Worm (Caenorhabditis elegans): ENCODE results near the gene alh-7.

alh-7 gene

DNA sequence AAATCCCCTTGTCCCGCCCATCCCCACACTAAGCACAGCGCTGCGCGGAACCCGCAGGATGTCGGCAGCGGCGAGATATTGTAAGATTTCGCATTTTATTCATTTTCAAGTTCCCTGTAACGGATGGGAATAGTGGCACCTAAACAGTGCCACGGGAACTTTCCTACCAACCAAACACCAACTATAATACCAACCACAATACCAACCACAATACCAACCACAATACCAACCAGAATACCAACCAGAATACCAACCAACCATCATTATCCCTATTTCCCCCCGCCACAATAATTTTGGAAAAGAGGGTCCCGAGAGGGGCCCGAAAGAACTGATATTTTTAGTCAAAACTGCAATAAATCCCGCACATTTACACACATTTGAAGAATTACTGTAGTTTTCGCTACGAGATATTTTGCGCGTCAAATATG lies 30.4 kb upstream of the alh-7 start (continued):
- no peak for TF ChIP-seq zip-11 (GFP tag; IDR thresholded peaks at IDR 0.05)
- no peak for TF ChIP-seq fkh-10 (GFP tag; optimal IDR thresholded peaks at IDR 0.05)
- TF ChIP-seq mxl-3 (GFP tag; optimal IDR thresholded peaks at IDR 0.05), result no peak
- TF ChIP-seq T26A8.4 (GFP tag; IDR thresholded peaks at IDR 0.05), result no peak; the same call in 1 of the 2 replicates
- no peak for TF ChIP-seq sdz-12 (GFP tag; optimal IDR thresholded peaks at IDR 0.05)
- TF ChIP-seq ztf-11 (tag; optimal IDR thresholded peaks at IDR 0.05), result no peak
- TF ChIP-seq ces-1 (GFP tag; optimal IDR thresholded peaks at IDR 0.05), result no peak
- TF ChIP-seq nhr-237 (tag; optimal IDR thresholded peaks at IDR 0.05), result no peak
- no peak for TF ChIP-seq saeg-2 (GFP tag; IDR thresholded peaks at IDR 0.05)
- no peak for TF ChIP-seq ztf-7 (tag; optimal IDR thresholded peaks at IDR 0.05)
- TF ChIP-seq hmg-1.1 (GFP tag; IDR thresholded peaks at IDR 0.05), result peak; percentile 32; the same call in 1 of the 2 replicates
- TF ChIP-seq vab-7 (GFP tag; IDR thresholded peaks at IDR 0.05), result 0 out of 2 replicates have a peak, but pooled peaks have one; percentile 17
- peak; percentile 75 for TF ChIP-seq F49E8.2 (tag; optimal IDR thresholded peaks at IDR 0.05; ENCODE audit: borderline replicate concordance)
- TF ChIP-seq skn-1 (tag; optimal IDR thresholded peaks at IDR 0.05), result no peak
- TF ChIP-seq hlh-30 (tag; optimal IDR thresholded peaks at IDR 0.05; ENCODE audit: insufficient read depth), result no peak
- no peak for TF ChIP-seq mes-2 (tag; optimal IDR thresholded peaks at IDR 0.05; ENCODE audit: poor library complexity, severe bottlenecking)
- TF ChIP-seq zip-2 (tag; optimal IDR thresholded peaks at IDR 0.05), result no peak
- no peak for TF ChIP-seq pha-4 (GFP tag; IDR thresholded peaks at IDR 0.05)
- no peak for TF ChIP-seq pha-4 (tag; optimal IDR thresholded peaks at IDR 0.05)
- no peak for TF ChIP-seq ceh-20 (GFP tag; IDR thresholded peaks at IDR 0.05)
- TF ChIP-seq Y48G9A.11 (GFP tag; IDR thresholded peaks at IDR 0.05), result peak; percentile 58; the same call in 1 of the 2 replicates
- TF ChIP-seq gei-8 (GFP tag; optimal IDR thresholded peaks at IDR 0.05), result no peak
- no peak for TF ChIP-seq attf-4 (tag; optimal IDR thresholded peaks at IDR 0.05)
- no peak for TF ChIP-seq daf-8 (GFP tag; IDR thresholded peaks at IDR 0.05)
- TF ChIP-seq lin-1 (GFP tag; IDR thresholded peaks at IDR 0.05), result no peak
- no peak for TF ChIP-seq tra-1 (GFP tag; IDR thresholded peaks at IDR 0.05)
- TF ChIP-seq Y105C5A.15 (GFP tag; IDR thresholded peaks at IDR 0.05), result no peak
- no peak for TF ChIP-seq egl-27 (tag; optimal IDR thresholded peaks at IDR 0.05)
- TF ChIP-seq ceh-82 (tag; optimal IDR thresholded peaks at IDR 0.05), result no peak
- TF ChIP-seq daf-19 (GFP tag; conservative IDR thresholded peaks at IDR 0.05), result no peak
- TF ChIP-seq nhr-10 (tag; optimal IDR thresholded peaks at IDR 0.05), result no peak
- no peak for TF ChIP-seq R02D3.7 (tag; optimal IDR thresholded peaks at IDR 0.05)
- no peak for TF ChIP-seq T20F7.1 (GFP tag; optimal IDR thresholded peaks at IDR 0.05)
- peak; percentile 78 for TF ChIP-seq unc-130 (GFP tag; optimal IDR thresholded peaks at IDR 0.05)
- no peak for TF ChIP-seq ceh-32 (tag; optimal IDR thresholded peaks at IDR 0.05; ENCODE audit: poor library complexity)
- no peak for TF ChIP-seq ZK337.2 (GFP tag; IDR thresholded peaks at IDR 0.05)
- TF ChIP-seq nhr-25 (tag; optimal IDR thresholded peaks at IDR 0.05; ENCODE audit: borderline replicate concordance, insufficient read depth), result no peak
- peak; percentile 28 for TF ChIP-seq duxl-1 (tag; optimal IDR thresholded peaks at IDR 0.05; ENCODE audit: poor library complexity)
- TF ChIP-seq nhr-48 (tag; optimal IDR thresholded peaks at IDR 0.05), result no peak
- no peak for TF ChIP-seq cey-2 (tag; optimal IDR thresholded peaks at IDR 0.05; ENCODE audit: borderline replicate concordance, insufficient read depth)
- no peak for TF ChIP-seq arid-1 (GFP tag; conservative IDR thresholded peaks at IDR 0.05)
- no peak for TF ChIP-seq pqm-1 (tag; optimal IDR thresholded peaks at IDR 0.05)
- no peak for TF ChIP-seq ctbp-1 (GFP tag; IDR thresholded peaks at IDR 0.05)
- no peak for TF ChIP-seq lir-3 (tag; optimal IDR thresholded peaks at IDR 0.05)
- no peak for TF ChIP-seq madf-9 (GFP tag; conservative IDR thresholded peaks at IDR 0.05)
- no peak for TF ChIP-seq ceh-62 (tag; optimal IDR thresholded peaks at IDR 0.05)
- no peak for TF ChIP-seq lsy-2 (tag; optimal IDR thresholded peaks at IDR 0.05)
- no peak for TF ChIP-seq php-3 (GFP tag; IDR thresholded peaks at IDR 0.05)
- TF ChIP-seq snpc-1.2 (GFP tag; IDR thresholded peaks at IDR 0.05), result peak; percentile 20; the same call in 1 of the 2 replicates
- no peak for TF ChIP-seq ceh-28 (tag; optimal IDR thresholded peaks at IDR 0.05)
- 0 out of 2 replicates have a peak, but pooled peaks have one; percentile 5 for TF ChIP-seq egl-43 (GFP tag; IDR thresholded peaks at IDR 0.05)

All from whole organism, L4 larva.